Worm (Caenorhabditis elegans) whole organism, young adult: ENCODE measurements around the gene dpy-7.

Experiments
- B0035.1 ChIP-seq: sonication (generic microtip); optimal IDR thresholded peaks from 2 replicates; lab custom pipeline; 2016; ENCODE audit warnings: missing genetic modification characterization, mild to moderate bottlenecking, missing compliant biosample characterization, missing genotype, missing genetic modification reagents
- B0261.1 ChIP-seq: sonication (generic microtip); optimal IDR thresholded peaks from 2 replicates; lab custom pipeline; 2016; ENCODE audit warnings: mild to moderate bottlenecking, missing genetic modification characterization, moderate library complexity, missing compliant biosample characterization
- D2030.7 ChIP-seq: fragments of 200-800 bp; sonication (Bioruptor generic); IDR thresholded peaks from 2 replicates; pipeline ENCODE4 v1.3.6; 2022; ENCODE audit warnings: missing genetic modification reagents, missing genetic modification characterization, missing compliant biosample characterization
- F39B2.1 ChIP-seq: fragments of 200-800 bp; sonication (Bioruptor generic); IDR thresholded peaks from 2 replicates; pipeline ENCODE4 v1.3.6; 2022; ENCODE audit warnings: missing genetic modification reagents, missing genetic modification characterization, missing compliant biosample characterization
- K11D2.4 ChIP-seq: fragments of 200-800 bp; sonication (Bioruptor generic); IDR thresholded peaks from 2 replicates; pipeline ENCODE4 v1.3.6; 2022; ENCODE audit warnings: missing genetic modification reagents, missing genetic modification characterization, missing compliant biosample characterization
- K12H6.12 ChIP-seq: fragments of 200-800 bp; sonication (Bioruptor generic); optimal IDR thresholded peaks from 2 replicates; lab custom pipeline; 2018; ENCODE audit warnings: mild to moderate bottlenecking, missing genetic modification characterization, missing compliant biosample characterization
- T07F8.4 ChIP-seq: sonication (generic microtip); optimal IDR thresholded peaks from 2 replicates; lab custom pipeline; 2016; ENCODE audit warnings: mild to moderate bottlenecking, missing genetic modification characterization, moderate library complexity, missing compliant biosample characterization
- Y56A3A.18 ChIP-seq: fragments of 200-800 bp; sonication (Bioruptor generic); IDR thresholded peaks from 2 replicates; pipeline ENCODE4 v1.3.6; 2022; ENCODE audit warnings: missing genetic modification reagents, missing genetic modification characterization, missing compliant biosample characterization
- attf-3 ChIP-seq: fragments of 200-800 bp; sonication (Bioruptor generic); conservative IDR thresholded peaks from 2 replicates; pipeline ENCODE4 v1.3.6; 2022; ENCODE audit warnings: missing genetic modification reagents, missing genetic modification characterization, missing compliant biosample characterization
- attf-5 ChIP-seq: fragments of 200-800 bp; sonication (Bioruptor generic); optimal IDR thresholded peaks from 2 replicates; lab custom pipeline; 2018; ENCODE audit warnings: mild to moderate bottlenecking, missing genetic modification characterization, missing compliant biosample characterization
- cebp-1 ChIP-seq, 2 experiments: fragments of 200-800 bp in 1 of 2; sonication (Bioruptor generic) in 1 of 2; sonication (generic microtip) in 1 of 2; IDR thresholded peaks in 1 of 2; optimal IDR thresholded peaks in 1 of 2; 2 replicates each; pipeline versions ENCODE4 v1.3.6 to Lab custom; 2017 to 2022; ENCODE audit warnings: missing compliant biosample characterization in 2 of 2, missing genetic modification characterization in 2 of 2, mild to moderate bottlenecking in 1 of 2, missing genetic modification reagents in 1 of 2, moderate library complexity in 1 of 2
- ceh-27 ChIP-seq: fragments of 200-800 bp; sonication (Bioruptor generic); optimal IDR thresholded peaks from 2 replicates; lab custom pipeline; 2018; ENCODE audit warnings: mild to moderate bottlenecking, missing genetic modification characterization, moderate library complexity, missing compliant biosample characterization
- ceh-79 ChIP-seq: sonication (generic microtip); optimal IDR thresholded peaks from 2 replicates; lab custom pipeline; 2017; ENCODE audit warnings: mild to moderate bottlenecking, missing genetic modification characterization, missing compliant biosample characterization
- chd-7 ChIP-seq: sonication (generic microtip); optimal IDR thresholded peaks from 2 replicates; lab custom pipeline; 2016; ENCODE audit warnings: mild to moderate bottlenecking, missing genetic modification characterization, moderate library complexity, missing compliant biosample characterization
- dox-1 ChIP-seq: fragments of 200-800 bp; sonication (Bioruptor generic); IDR thresholded peaks from 2 replicates; pipeline ENCODE4 v1.3.6; 2022; ENCODE audit warnings: missing genetic modification reagents, missing genetic modification characterization, missing compliant biosample characterization
- efl-1 ChIP-seq: fragments of 150-350 bp; optimal IDR thresholded peaks from 2 replicates; lab custom pipeline; 2014; ENCODE audit warnings: missing biosample characterization, missing genetic modification reagents, missing genetic modification characterization
- gei-17 ChIP-seq: fragments of 200-800 bp; sonication (Bioruptor generic); optimal IDR thresholded peaks from 2 replicates; lab custom pipeline; 2018; ENCODE audit warnings: mild to moderate bottlenecking, missing genetic modification characterization, missing compliant biosample characterization
- hlh-26 ChIP-seq: fragments of 200-800 bp; sonication (Bioruptor generic); conservative IDR thresholded peaks from 2 replicates; pipeline ENCODE4 v1.3.6; 2022; ENCODE audit warnings: missing genetic modification reagents, missing genetic modification characterization, missing compliant biosample characterization
- hmg-1.2 ChIP-seq: fragments of 200-800 bp; sonication (Bioruptor generic); IDR thresholded peaks from 2 replicates; pipeline ENCODE4 v1.3.6; 2022; ENCODE audit warnings: missing genetic modification reagents, missing genetic modification characterization, missing compliant biosample characterization
- hmg-20 ChIP-seq: fragments of 200-800 bp; sonication (Bioruptor generic); IDR thresholded peaks from 2 replicates; pipeline ENCODE4 v1.3.6; 2022; ENCODE audit warnings: missing genetic modification reagents, missing genetic modification characterization, missing compliant biosample characterization
- let-607 ChIP-seq, 2 experiments: fragments of 200-800 bp in 1 of 2; sonication (Bioruptor generic) in 1 of 2; sonication (generic microtip) in 1 of 2; optimal IDR thresholded peaks; 2 replicates each; lab custom pipeline; 2016 to 2018; ENCODE audit warnings: mild to moderate bottlenecking in 2 of 2, missing compliant biosample characterization in 2 of 2, missing genetic modification characterization in 2 of 2, moderate library complexity in 2 of 2, missing genotype in 1 of 2
- lin-35 ChIP-seq, 3 experiments: fragments of 150-350 bp in 2 of 3; sonication (generic microtip) in 1 of 3; optimal IDR thresholded peaks; 2 replicates each; lab custom pipeline; 2014 to 2018; ENCODE audit warnings: missing biosample characterization in 3 of 3, missing genetic modification characterization in 3 of 3, missing genetic modification reagents in 3 of 3
- lin-40 ChIP-seq: sonication (generic microtip); optimal IDR thresholded peaks from 2 replicates; lab custom pipeline; 2016; ENCODE audit warnings: missing genetic modification characterization, mild to moderate bottlenecking, missing compliant biosample characterization, missing genotype, missing genetic modification reagents
- lir-1 ChIP-seq: fragments of 200-800 bp; sonication (Bioruptor generic); conservative IDR thresholded peaks from 2 replicates; pipeline ENCODE4 v1.3.6; 2022; ENCODE audit warnings: missing genetic modification reagents, missing genetic modification characterization, missing compliant biosample characterization
- madf-3 ChIP-seq: fragments of 200-800 bp; sonication (Bioruptor generic); IDR thresholded peaks from 2 replicates; pipeline ENCODE4 v1.3.6; 2022; ENCODE audit warnings: missing genetic modification reagents, missing genetic modification characterization, missing compliant biosample characterization
- mcd-1 ChIP-seq: fragments of 200-800 bp; sonication (Bioruptor generic); IDR thresholded peaks from 2 replicates; pipeline ENCODE4 v1.3.6; 2022; ENCODE audit warnings: missing genetic modification reagents, missing genetic modification characterization, missing compliant biosample characterization
- mes-4 ChIP-seq: sonication (generic microtip); optimal IDR thresholded peaks from 2 replicates; lab custom pipeline; 2016; ENCODE audit warnings: missing genotype, missing genetic modification characterization, missing compliant biosample characterization
- nhr-90 ChIP-seq: sonication (generic microtip); optimal IDR thresholded peaks from 2 replicates; lab custom pipeline; 2016; ENCODE audit warnings: missing genotype, mild to moderate bottlenecking, missing genetic modification characterization, missing compliant biosample characterization
- pbrm-1 ChIP-seq: fragments of 200-800 bp; sonication (Bioruptor generic); IDR thresholded peaks from 2 replicates; pipeline ENCODE4 v1.3.6; 2022; ENCODE audit warnings: missing genetic modification reagents, missing genetic modification characterization, missing compliant biosample characterization
- repo-1 ChIP-seq: sonication (generic microtip); optimal IDR thresholded peaks from 2 replicates; lab custom pipeline; 2017; ENCODE audit warnings: mild to moderate bottlenecking, missing genetic modification characterization, missing compliant biosample characterization
- snpc-3.4 ChIP-seq: sonication (generic microtip); optimal IDR thresholded peaks from 2 replicates; lab custom pipeline; 2017; ENCODE audit warnings: missing genetic modification characterization, mild to moderate bottlenecking, missing compliant biosample characterization, antibody characterized with exemption, moderate library complexity, missing genotype, missing genetic modification reagents
- snpc-4 ChIP-seq, 5 experiments: fragments of 150-350 bp in 1 of 5; sonication (generic microtip) in 4 of 5; optimal IDR thresholded peaks; 2 replicates each; lab custom pipeline; 2014 to 2018; ENCODE audit warnings: missing genetic modification characterization in 5 of 5, missing biosample characterization in 3 of 5, antibody characterized with exemption in 2 of 5, mild to moderate bottlenecking in 2 of 5, missing compliant biosample characterization in 2 of 5, missing genotype in 2 of 5, moderate library complexity in 2 of 5, missing genetic modification reagents in 1 of 5
- sptf-2 ChIP-seq: fragments of 200-800 bp; sonication (Bioruptor generic); optimal IDR thresholded peaks from 2 replicates; lab custom pipeline; 2018; ENCODE audit warnings: mild to moderate bottlenecking, missing genetic modification characterization, missing compliant biosample characterization
- tbp1 ChIP-seq: fragments of 200-800 bp; sonication (Bioruptor generic); optimal IDR thresholded peaks from 2 replicates; lab custom pipeline; 2018; ENCODE audit warnings: mild to moderate bottlenecking, missing genetic modification characterization, missing compliant biosample characterization
- tlf-1 ChIP-seq: fragments of 200-800 bp; sonication (Bioruptor generic); optimal IDR thresholded peaks from 2 replicates; lab custom pipeline; 2018; ENCODE audit warnings: mild to moderate bottlenecking, missing genetic modification characterization, missing compliant biosample characterization
- unc-62 ChIP-seq: fragments of 150-350 bp; optimal IDR thresholded peaks from 2 replicates; lab custom pipeline; 2014; ENCODE audit warnings: missing biosample characterization, missing genetic modification reagents, missing genetic modification characterization
- zfh-2 ChIP-seq: fragments of 200-800 bp; sonication (Bioruptor generic); conservative IDR thresholded peaks from 2 replicates; pipeline ENCODE4 v1.3.6; 2022; ENCODE audit warnings: missing genetic modification reagents, missing genetic modification characterization, missing compliant biosample characterization
- ztf-22 ChIP-seq: fragments of 200-800 bp; sonication (Bioruptor generic); optimal IDR thresholded peaks from 2 replicates; lab custom pipeline; 2018; ENCODE audit warnings: mild to moderate bottlenecking, missing genetic modification characterization, moderate library complexity, missing compliant biosample characterization

Gene dpy-7

DNA sequence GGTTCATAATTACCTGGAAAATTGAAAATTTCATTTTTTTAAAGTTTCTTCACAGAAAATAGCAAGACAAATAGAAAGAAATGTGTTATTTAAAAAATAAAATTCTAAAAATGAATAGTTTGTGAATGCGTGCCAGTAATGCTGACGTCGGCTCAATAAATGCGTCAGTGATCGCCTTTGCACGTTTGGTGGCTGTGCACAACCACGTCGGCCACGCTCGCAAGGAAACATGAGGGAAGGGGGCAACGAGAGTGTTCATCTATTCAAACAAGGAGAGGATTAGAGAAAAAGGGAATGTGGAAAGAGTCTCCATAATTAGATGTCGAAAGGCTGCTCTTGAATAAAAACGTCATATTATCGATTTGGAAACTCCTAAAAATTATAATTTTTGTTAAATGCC is 36.6 kb downstream of the dpy-7 start, which contains the start of gene uggt-1 (continued):
- TF ChIP-seq pbrm-1 (peak; percentile 85), tbp1 (GFP tag; lab: Kevin White, UChicago) (peak; percentile 61), repo-1 (no peak), mcd-1 (peak; percentile 75), zfh-2 (GFP tag; lab: Robert Waterston, UW) (peak; percentile 91), efl-1 (GFP tag; lab: Kevin White, UChicago) (no peak), chd-7 (tag; lab: Kevin White, UChicago) (peak; percentile 69), mes-4 (tag; lab: Kevin White, UChicago) (no peak), gei-17 (peak; percentile 69), ceh-27 (GFP tag; lab: Kevin White, UChicago) (peak; percentile 80), ztf-22 (GFP tag; lab: Kevin White, UChicago) (no peak), tlf-1 (GFP tag; lab: Kevin White, UChicago) (peak; percentile 31), cebp-1 (GFP tag; IDR thresholded peaks at IDR 0.05; lab: Robert Waterston, UW) (peak; percentile 63), cebp-1 (tag; optimal IDR thresholded peaks at IDR 0.05; lab: Kevin White, UChicago) (peak; percentile 91), Y56A3A.18 (GFP tag; lab: Robert Waterston, UW) (0 out of 2 replicates have a peak, but pooled peaks have one; percentile 69), hmg-1.2 (peak; percentile 63), snpc-4 (GFP tag; optimal IDR thresholded peaks at IDR 0.05; lab: Kevin White, UChicago) (peak; percentile 15), snpc-4 (tag; optimal IDR thresholded peaks at IDR 0.05; lab: Kevin White, UChicago) (peak in 1 of 4 experiments; percentile 79), lir-1 (GFP tag; lab: Robert Waterston, UW) (peak; percentile 64; the same call in 1 of the 2 replicates), attf-3 (no peak), sptf-2 (GFP tag; lab: Kevin White, UChicago) (peak; percentile 27), madf-3 (GFP tag; lab: Robert Waterston, UW) (0 out of 2 replicates have a peak, but pooled peaks have one; percentile 48), T07F8.4 (tag; lab: Kevin White, UChicago) (no peak), hmg-20 (GFP tag; lab: Robert Waterston, UW) (0 out of 2 replicates have a peak, but pooled peaks have one; percentile 44), lin-40 (peak; percentile 92), B0261.1 (peak; percentile 7), unc-62 (peak; percentile 1), nhr-90 (tag; lab: Kevin White, UChicago) (peak; percentile 42), dox-1 (GFP tag; lab: Robert Waterston, UW) (peak; percentile 94), D2030.7 (GFP tag; lab: Robert Waterston, UW) (no peak), B0035.1 (tag; lab: Kevin White, UChicago) (peak; percentile 22), snpc-3.4 (tag; lab: Kevin White, UChicago) (peak; percentile 11), F39B2.1 (GFP tag; lab: Robert Waterston, UW) (no peak), K11D2.4 (GFP tag; lab: Robert Waterston, UW) (peak; percentile 84), let-607 (tag; optimal IDR thresholded peaks at IDR 0.05; lab: Kevin White, UChicago) (peak; percentile 87), hlh-26 (GFP tag; lab: Robert Waterston, UW) (no peak), K12H6.12 (tag; lab: Kevin White, UChicago) (peak; percentile 83), ceh-79 (tag; lab: Kevin White, UChicago) (no peak), attf-5 (peak; percentile 93), lin-35 (GFP tag; optimal IDR thresholded peaks at IDR 0.05; lab: Kevin White, UChicago) (peak in 1 of 3 experiments; percentile 87)
